Worm (Caenorhabditis elegans) whole organism, L4 larva: Measurements from ENCODE around the gene laat-1.

Experiments
- F49E8.2 ChIP-seq: sonication (generic microtip); optimal IDR thresholded peaks from 2 replicates; lab custom pipeline; 2016; ENCODE audit warnings: missing compliant biosample characterization, mild to moderate bottlenecking, missing genetic modification characterization, borderline replicate concordance
- Y105C5A.15 ChIP-seq: fragments of 200-800 bp; sonication (Bioruptor generic); IDR thresholded peaks from 2 replicates; pipeline ENCODE4 v1.3.6; 2022; ENCODE audit warnings: missing genetic modification characterization, missing compliant biosample characterization
- Y48G9A.11 ChIP-seq: fragments of 200-800 bp; sonication (Bioruptor generic); IDR thresholded peaks from 2 replicates; pipeline ENCODE4 v1.3.6; 2022; ENCODE audit warnings: missing genetic modification reagents, missing genetic modification characterization, missing compliant biosample characterization
- Y75B8A.6 ChIP-seq: fragments of 200-800 bp; sonication (Bioruptor generic); IDR thresholded peaks from 2 replicates; pipeline ENCODE4 v1.3.6; 2022; ENCODE audit warnings: missing genetic modification reagents, missing genetic modification characterization, missing compliant biosample characterization
- ZK546.5 ChIP-seq, 2 experiments: sonication (generic microtip); optimal IDR thresholded peaks; 2 replicates each; lab custom pipeline; 2017; ENCODE audit warnings: missing biosample characterization in 2 of 2, missing genetic modification characterization in 2 of 2
- aha-1 ChIP-seq: fragments of 150-350 bp; peaks from one replicate; lab custom pipeline; 2014; ENCODE audit warnings: missing biosample characterization, missing genetic modification characterization
- aly-2 ChIP-seq: sonication (generic microtip); optimal IDR thresholded peaks from 2 replicates; lab custom pipeline; 2018; ENCODE audit warnings: missing biosample characterization, missing genetic modification characterization
- ama-1 ChIP-seq: fragments of 150-350 bp; optimal IDR thresholded peaks from 2 replicates; lab custom pipeline; 2014; ENCODE audit warnings: inconsistent platforms, mixed read lengths
- arid-1 ChIP-seq: fragments of 200-800 bp; sonication (Bioruptor generic); conservative IDR thresholded peaks from 2 replicates; pipeline ENCODE4 v1.3.6; 2022; ENCODE audit warnings: missing genetic modification reagents, missing genetic modification characterization, missing compliant biosample characterization
- ceh-20 ChIP-seq: fragments of 200-800 bp; sonication (Bioruptor generic); IDR thresholded peaks from 2 replicates; pipeline ENCODE4 v1.3.6; 2022; ENCODE audit warnings: missing genetic modification reagents, missing genetic modification characterization, missing compliant biosample characterization
- ceh-28 ChIP-seq: fragments of 150-350 bp; optimal IDR thresholded peaks from 2 replicates; lab custom pipeline; 2014; ENCODE audit warnings: missing biosample characterization, missing genetic modification reagents, missing genetic modification characterization
- ceh-82 ChIP-seq: sonication (generic microtip); optimal IDR thresholded peaks from 2 replicates; lab custom pipeline; 2017; ENCODE audit warnings: missing biosample characterization, missing genetic modification characterization
- cey-2 ChIP-seq: sonication (generic microtip); optimal IDR thresholded peaks from 3 replicates; lab custom pipeline; 2017; ENCODE audit warnings: missing genetic modification characterization, mild to moderate bottlenecking, missing compliant biosample characterization, antibody characterized with exemption, borderline replicate concordance; ENCODE audit not compliant: insufficient read depth
- ctbp-1 ChIP-seq: fragments of 200-800 bp; sonication (Bioruptor generic); IDR thresholded peaks from 2 replicates; pipeline ENCODE4 v1.3.6; 2022; ENCODE audit warnings: missing genetic modification reagents, missing genetic modification characterization, missing compliant biosample characterization
- daf-12 ChIP-seq: fragments of 150-350 bp; optimal IDR thresholded peaks from 2 replicates; lab custom pipeline; 2014; ENCODE audit warnings: missing biosample characterization, missing genetic modification reagents, missing genetic modification characterization
- daf-16 ChIP-seq, 3 experiments: sonication (generic microtip); optimal IDR thresholded peaks; 2 replicates each; lab custom pipeline; 2016 to 2017; ENCODE audit warnings: missing genetic modification characterization in 3 of 3, missing genetic modification reagents in 3 of 3, mild to moderate bottlenecking in 2 of 3, missing compliant biosample characterization in 2 of 3, missing biosample characterization in 1 of 3, moderate library complexity in 1 of 3
- dmd-6 ChIP-seq: fragments of 200-800 bp; sonication (Bioruptor generic); IDR thresholded peaks from 2 replicates; pipeline ENCODE4 v1.3.6; 2022; ENCODE audit warnings: missing genetic modification reagents, missing genetic modification characterization, missing compliant biosample characterization
- egl-27 ChIP-seq: sonication (generic microtip); optimal IDR thresholded peaks from 3 replicates; lab custom pipeline; 2017; ENCODE audit warnings: missing biosample characterization, missing genetic modification reagents, missing genetic modification characterization
- egl-43 ChIP-seq: fragments of 200-800 bp; sonication (Bioruptor generic); IDR thresholded peaks from 2 replicates; pipeline ENCODE4 v1.3.6; 2022; ENCODE audit warnings: missing genetic modification reagents, missing genetic modification characterization, missing compliant biosample characterization
- fkh-10 ChIP-seq: fragments of 150-350 bp; optimal IDR thresholded peaks from 2 replicates; lab custom pipeline; 2014; ENCODE audit warnings: missing biosample characterization, missing genetic modification reagents, missing genetic modification characterization
- gei-8 ChIP-seq: fragments of 200-800 bp; sonication (Bioruptor generic); optimal IDR thresholded peaks from 2 replicates; lab custom pipeline; 2018; ENCODE audit warnings: mild to moderate bottlenecking, missing genetic modification characterization, missing compliant biosample characterization
- hif-1 ChIP-seq, 2 experiments: sonication (generic microtip); optimal IDR thresholded peaks; 2 replicates each; lab custom pipeline; 2016 to 2017; ENCODE audit warnings: missing compliant biosample characterization in 2 of 2, missing genetic modification characterization in 2 of 2, missing genetic modification reagents in 2 of 2, missing genotype in 2 of 2, mild to moderate bottlenecking in 1 of 2
- hlh-11 ChIP-seq: fragments of 200-800 bp; sonication (Bioruptor generic); optimal IDR thresholded peaks from 2 replicates; lab custom pipeline; 2018; ENCODE audit warnings: mild to moderate bottlenecking, missing genetic modification characterization, missing compliant biosample characterization
- lin-1 ChIP-seq: fragments of 200-800 bp; sonication (Bioruptor generic); IDR thresholded peaks from 2 replicates; pipeline ENCODE4 v1.3.6; 2022; ENCODE audit warnings: missing genetic modification reagents, missing genetic modification characterization, missing compliant biosample characterization
- lin-15B ChIP-seq: fragments of 150-350 bp; sonication (generic microtip); optimal IDR thresholded peaks from 3 replicates; lab custom pipeline; 2014; ENCODE audit warnings: missing biosample characterization, missing genetic modification characterization
- lin-29 ChIP-seq: fragments of 200-800 bp; sonication (Bioruptor generic); IDR thresholded peaks from 2 replicates; pipeline ENCODE4 v1.3.6; 2022; ENCODE audit warnings: missing genetic modification reagents, missing genetic modification characterization, missing compliant biosample characterization
- lin-39 ChIP-seq: fragments of 150-350 bp; optimal IDR thresholded peaks from 2 replicates; lab custom pipeline; 2014; ENCODE audit warnings: missing biosample characterization, missing genetic modification reagents, missing genetic modification characterization
- lsy-2 ChIP-seq, 2 experiments: fragments of 150-350 bp in 1 of 2; sonication (generic microtip) in 1 of 2; optimal IDR thresholded peaks; 2 replicates each; lab custom pipeline; 2014 to 2017; ENCODE audit warnings: missing biosample characterization in 2 of 2, missing genetic modification characterization in 2 of 2
- mdl-1 ChIP-seq, 2 experiments: fragments of 150-350 bp in 1 of 2; sonication (generic microtip) in 1 of 2; optimal IDR thresholded peaks; 2 replicates each; lab custom pipeline; 2014 to 2017; ENCODE audit warnings: missing biosample characterization in 2 of 2, missing genetic modification characterization in 2 of 2
- mes-2 ChIP-seq: sonication (generic microtip); optimal IDR thresholded peaks from 2 replicates; lab custom pipeline; 2016; ENCODE audit warnings: missing genotype, mild to moderate bottlenecking, missing genetic modification characterization, missing compliant biosample characterization; ENCODE audit not compliant: poor library complexity, severe bottlenecking
- nhr-10 ChIP-seq: fragments of 150-350 bp; optimal IDR thresholded peaks from 2 replicates; lab custom pipeline; 2014; ENCODE audit warnings: missing biosample characterization, missing genetic modification characterization
- nhr-11 ChIP-seq: fragments of 150-350 bp; optimal IDR thresholded peaks from 2 replicates; lab custom pipeline; 2014; ENCODE audit warnings: missing biosample characterization, missing genetic modification characterization
- nhr-25 ChIP-seq: sonication (generic microtip); optimal IDR thresholded peaks from 2 replicates; lab custom pipeline; 2017; ENCODE audit warnings: missing genetic modification characterization, mild to moderate bottlenecking, missing compliant biosample characterization, antibody characterized with exemption, moderate library complexity, borderline replicate concordance; ENCODE audit not compliant: insufficient read depth
- nhr-28 ChIP-seq: fragments of 150-350 bp; optimal IDR thresholded peaks from 2 replicates; lab custom pipeline; 2014; ENCODE audit warnings: missing biosample characterization, missing genetic modification characterization
- nhr-48 ChIP-seq: sonication (generic microtip); optimal IDR thresholded peaks from 2 replicates; lab custom pipeline; 2016; ENCODE audit warnings: mild to moderate bottlenecking, missing genetic modification characterization, missing compliant biosample characterization
- nhr-77 ChIP-seq: fragments of 150-350 bp; optimal IDR thresholded peaks from 2 replicates; lab custom pipeline; 2014; ENCODE audit warnings: missing biosample characterization, missing genetic modification characterization
- pha-4 ChIP-seq, 2 experiments: fragments of 150-350 bp in 1 of 2; fragments of 200-800 bp in 1 of 2; sonication (Bioruptor generic) in 1 of 2; IDR thresholded peaks in 1 of 2; optimal IDR thresholded peaks in 1 of 2; 2 replicates each; pipeline versions ENCODE4 v1.3.6 to Lab custom; 2014 to 2022; ENCODE audit warnings: missing genetic modification characterization in 2 of 2, missing genetic modification reagents in 2 of 2, missing biosample characterization in 1 of 2, missing compliant biosample characterization in 1 of 2
- php-3 ChIP-seq: fragments of 200-800 bp; sonication (Bioruptor generic); IDR thresholded peaks from 2 replicates; pipeline ENCODE4 v1.3.6; 2022; ENCODE audit warnings: missing genetic modification reagents, missing genetic modification characterization, missing compliant biosample characterization
- rbr-2 ChIP-seq: sonication (generic microtip); optimal IDR thresholded peaks from 2 replicates; lab custom pipeline; 2016; ENCODE audit warnings: missing genotype, missing genetic modification characterization, missing compliant biosample characterization
- set-16 ChIP-seq: fragments of 200-800 bp; sonication (Bioruptor generic); IDR thresholded peaks from 2 replicates; pipeline ENCODE4 v1.3.6; 2022; ENCODE audit warnings: missing genetic modification reagents, missing genetic modification characterization, missing compliant biosample characterization
- skn-1 ChIP-seq: fragments of 150-350 bp; optimal IDR thresholded peaks from 2 replicates; lab custom pipeline; 2014; ENCODE audit warnings: missing biosample characterization, missing genetic modification characterization
- snpc-4 ChIP-seq: fragments of 150-350 bp; optimal IDR thresholded peaks from 2 replicates; lab custom pipeline; 2014; ENCODE audit warnings: missing biosample characterization, missing genetic modification characterization
- spr-1 ChIP-seq: sonication (generic microtip); optimal IDR thresholded peaks from 2 replicates; lab custom pipeline; 2016; ENCODE audit warnings: mild to moderate bottlenecking, missing genetic modification characterization, missing compliant biosample characterization
- tag-97 ChIP-seq: fragments of 200-800 bp; sonication (Bioruptor generic); IDR thresholded peaks from 2 replicates; pipeline ENCODE4 v1.3.6; 2022; ENCODE audit warnings: missing genetic modification characterization, missing compliant biosample characterization
- unc-39 ChIP-seq: sonication (generic microtip); optimal IDR thresholded peaks from 2 replicates; lab custom pipeline; 2017; ENCODE audit warnings: missing biosample characterization, missing genetic modification characterization
- zfp-3 ChIP-seq: fragments of 200-800 bp; sonication (Bioruptor generic); conservative IDR thresholded peaks from 2 replicates; pipeline ENCODE4 v1.3.6; 2022; ENCODE audit warnings: missing genetic modification reagents, missing genetic modification characterization, missing compliant biosample characterization
- zip-2 ChIP-seq: fragments of 150-350 bp; optimal IDR thresholded peaks from 2 replicates; lab custom pipeline; 2014; ENCODE audit warnings: missing biosample characterization, missing genetic modification characterization
- ztf-11 ChIP-seq: fragments of 150-350 bp; optimal IDR thresholded peaks from 2 replicates; lab custom pipeline; 2014; ENCODE audit warnings: missing biosample characterization, missing genetic modification characterization

The laat-1 gene

DNA sequence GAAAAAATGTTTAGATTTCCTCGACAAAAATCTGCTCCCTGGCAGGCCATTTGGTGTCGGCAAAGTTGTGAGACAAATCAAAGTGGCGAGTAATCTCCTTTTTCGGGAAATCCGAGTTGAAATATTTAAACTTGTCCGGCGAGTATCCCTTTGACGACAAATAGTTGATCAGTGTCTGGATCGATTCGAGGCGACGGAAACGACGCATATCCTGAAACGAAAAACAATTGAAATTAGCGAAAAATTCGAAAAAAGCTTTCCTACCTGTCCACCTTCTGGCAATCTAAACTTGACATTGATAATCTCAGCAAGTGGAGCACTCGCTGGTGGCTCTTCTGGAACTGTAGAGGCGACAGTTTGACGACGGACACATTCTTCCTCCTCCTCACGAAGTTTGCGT lies 20.3 kb downstream of the laat-1 start:
- TF ChIP-seq Y105C5A.15 (GFP tag; lab: Robert Waterston, UW) (no peak), mdl-1 (tag; optimal IDR thresholded peaks at IDR 0.05; lab: Kevin White, UChicago) (no peak), Y75B8A.6 (no peak), ceh-20 (GFP tag; lab: Robert Waterston, UW) (no peak), lin-39 (tag; lab: Kevin White, UChicago) (no peak), aha-1 (tag; lab: Kevin White, UChicago) (peak; percentile 97)

ce11 chrII:216598-216997 lies 21.0 kb downstream of the laat-1 start, which contains the start of gene F48A11.4:
Gene F48A11.4, minus strand, starts transcription at chrII:216621.
- TF ChIP-seq arid-1 (GFP tag; lab: Robert Waterston, UW) (peak; percentile 92), skn-1 (tag; lab: Kevin White, UChicago) (no peak), aha-1 (tag; lab: Kevin White, UChicago) (peak; percentile 99), fkh-10 (peak; percentile 90), daf-12 (tag; lab: Kevin White, UChicago) (no peak), zip-2 (peak; percentile 74), tag-97 (no peak), mdl-1 (tag; optimal IDR thresholded peaks at IDR 0.05; lab: Kevin White, UChicago) (no peak), ceh-28 (no peak), ztf-11 (tag; lab: Kevin White, UChicago) (no peak), php-3 (GFP tag; lab: Robert Waterston, UW) (peak; percentile 75), hlh-11 (tag; lab: Kevin White, UChicago) (peak; percentile 83), F49E8.2 (tag; lab: Kevin White, UChicago) (peak; percentile 86), ZK546.5 (tag; optimal IDR thresholded peaks at IDR 0.05; lab: Kevin White, UChicago) (no peak), gei-8 (GFP tag; lab: Kevin White, UChicago) (peak; percentile 26), ceh-82 (tag; lab: Kevin White, UChicago) (no peak), lin-1 (GFP tag; lab: Robert Waterston, UW) (peak; percentile 70), rbr-2 (tag; lab: Kevin White, UChicago) (peak; percentile 90), Y48G9A.11 (peak; percentile 83), egl-27 (no peak), cey-2 (tag; lab: Kevin White, UChicago) (no peak), zfp-3 (GFP tag; lab: Robert Waterston, UW) (peak; percentile 94), mes-2 (peak; percentile 96), ceh-20 (GFP tag; lab: Robert Waterston, UW) (peak; percentile 79), egl-43 (peak; percentile 86), hif-1 (tag; optimal IDR thresholded peaks at IDR 0.05; lab: Kevin White, UChicago) (peak in 1 of 2 experiments; percentile 70), snpc-4 (no peak), nhr-10 (no peak), dmd-6 (GFP tag; lab: Robert Waterston, UW) (peak; percentile 87), nhr-77 (tag; lab: Kevin White, UChicago) (peak; percentile 84), unc-39 (tag; lab: Kevin White, UChicago) (no peak), pha-4 (GFP tag; IDR thresholded peaks at IDR 0.05; lab: Robert Waterston, UW) (peak; percentile 77; the same call in 1 of the 2 replicates), pha-4 (tag; optimal IDR thresholded peaks at IDR 0.05; lab: Kevin White, UChicago) (peak; percentile 11), lsy-2 (tag; optimal IDR thresholded peaks at IDR 0.05; lab: Kevin White, UChicago) (peak; percentile 36 to 95), set-16 (GFP tag; lab: Robert Waterston, UW) (no peak), lin-39 (tag; lab: Kevin White, UChicago) (no peak), nhr-48 (tag; lab: Kevin White, UChicago) (peak; percentile 47), nhr-28 (tag; lab: Kevin White, UChicago) (peak; percentile 88), aly-2 (tag; lab: Kevin White, UChicago) (no peak), lin-29 (peak; percentile 92), nhr-11 (peak; percentile 89), ama-1 (peak; percentile 95), spr-1 (tag; lab: Kevin White, UChicago) (peak; percentile 85), daf-16 (GFP tag; optimal IDR thresholded peaks at IDR 0.05; lab: Kevin White, UChicago) (peak in 1 of 2 experiments; percentile 55), daf-16 (tag; optimal IDR thresholded peaks at IDR 0.05; lab: Kevin White, UChicago) (peak; percentile 35), ctbp-1 (GFP tag; lab: Robert Waterston, UW) (peak; percentile 84), nhr-25 (tag; lab: Kevin White, UChicago) (peak; percentile 77), lin-15B (tag; lab: Kevin White, UChicago) (peak; percentile 64)
